Fruit fly (Drosophila melanogaster) whole organism, prepupa: Measurements from ENCODE around the gene mRpS35.

Experiments used
- Blimp-1 ChIP-seq: fragments of 200-800 bp; sonication (Bioruptor generic); optimal IDR thresholded peaks from 3 replicates; lab custom pipeline; 2017; ENCODE audit warnings: missing biosample characterization, missing genetic modification characterization, mild to moderate bottlenecking, moderate library complexity, missing genetic modification reagents
- CG10669 ChIP-seq: fragments of 200-800 bp; sonication (Bioruptor generic); optimal IDR thresholded peaks from 3 replicates; lab custom pipeline; 2018; ENCODE audit warnings: missing biosample characterization, mild to moderate bottlenecking, missing genetic modification characterization, moderate library complexity
- CG11294 ChIP-seq: fragments of 200-800 bp; sonication (Bioruptor generic); IDR thresholded peaks from 2 replicates; pipeline ENCODE4 v1.3.6; 2022; ENCODE audit warnings: missing biosample characterization, missing genetic modification characterization
- CG11762 ChIP-seq: fragments of 200-800 bp; sonication (Bioruptor generic); optimal IDR thresholded peaks from 3 replicates; lab custom pipeline; 2016; ENCODE audit warnings: missing biosample characterization, missing genetic modification characterization; ENCODE audit not compliant: insufficient read depth
- CG11902 ChIP-seq: fragments of 200-800 bp; sonication (Bioruptor generic); optimal IDR thresholded peaks from 3 replicates; lab custom pipeline; 2016; ENCODE audit warnings: missing biosample characterization, missing genetic modification characterization
- CG15336 ChIP-seq: fragments of 200-800 bp; sonication (Bioruptor generic); IDR thresholded peaks from 2 replicates; pipeline ENCODE4 v1.3.6; 2022; ENCODE audit warnings: missing biosample characterization, missing genetic modification characterization
- CG16779 ChIP-seq: fragments of 200-800 bp; sonication (Bioruptor generic); optimal IDR thresholded peaks from 3 replicates; lab custom pipeline; 2017; ENCODE audit warnings: missing biosample characterization, mild to moderate bottlenecking, missing genetic modification characterization
- CG3032 ChIP-seq: fragments of 200-800 bp; optimal IDR thresholded peaks from 2 replicates; lab custom pipeline; 2019; ENCODE audit warnings: missing biosample characterization, mild to moderate bottlenecking, missing genetic modification characterization, moderate library complexity
- CG32006 ChIP-seq: fragments of 200-800 bp; sonication (Bioruptor generic); optimal IDR thresholded peaks from 3 replicates; lab custom pipeline; 2017; ENCODE audit warnings: missing biosample characterization, mild to moderate bottlenecking, missing genetic modification characterization
- CG34406 ChIP-seq: fragments of 200-800 bp; sonication (Bioruptor generic); optimal IDR thresholded peaks from 3 replicates; lab custom pipeline; 2016; ENCODE audit warnings: missing biosample characterization, missing genetic modification characterization
- CG3919 ChIP-seq: fragments of 200-800 bp; sonication (Bioruptor generic); optimal IDR thresholded peaks from 3 replicates; lab custom pipeline; 2016; ENCODE audit warnings: missing biosample characterization, missing genetic modification characterization
- CG6163 ChIP-seq: fragments of 200-800 bp; sonication (Bioruptor generic); IDR thresholded peaks from 3 replicates; pipeline ENCODE4 v1.3.6; 2022; ENCODE audit warnings: missing biosample characterization, missing genetic modification characterization
- CG6276 ChIP-seq: fragments of 200-800 bp; sonication (Bioruptor generic); optimal IDR thresholded peaks from 2 replicates; lab custom pipeline; 2017; ENCODE audit warnings: missing biosample characterization, mild to moderate bottlenecking, missing genetic modification characterization
- CG6792 ChIP-seq: fragments of 200-800 bp; sonication (Bioruptor generic); optimal IDR thresholded peaks from 3 replicates; lab custom pipeline; 2016; ENCODE audit warnings: missing biosample characterization, missing genetic modification characterization
- CG6854 ChIP-seq: fragments of 200-800 bp; sonication (Bioruptor generic); optimal IDR thresholded peaks from 2 replicates; lab custom pipeline; 2017; ENCODE audit warnings: missing biosample characterization, mild to moderate bottlenecking, missing genetic modification characterization
- CG7368 ChIP-seq: fragments of 200-800 bp; sonication (Bioruptor generic); optimal IDR thresholded peaks from 3 replicates; lab custom pipeline; 2016; ENCODE audit warnings: missing biosample characterization, missing genetic modification characterization
- CG8319 ChIP-seq: fragments of 200-800 bp; sonication (Bioruptor generic); optimal IDR thresholded peaks from 3 replicates; lab custom pipeline; 2016; ENCODE audit warnings: missing biosample characterization, missing genetic modification characterization
- CG8632 ChIP-seq: fragments of 200-800 bp; sonication (Bioruptor generic); optimal IDR thresholded peaks from 3 replicates; lab custom pipeline; 2016; ENCODE audit warnings: missing biosample characterization, missing genetic modification characterization
- CG9139 ChIP-seq: fragments of 200-800 bp; sonication (Bioruptor generic); optimal IDR thresholded peaks from 3 replicates; lab custom pipeline; 2017; ENCODE audit warnings: missing biosample characterization, mild to moderate bottlenecking, missing genetic modification characterization
- Eip75B ChIP-seq: fragments of 200-800 bp; sonication (Bioruptor generic); optimal IDR thresholded peaks from 3 replicates; lab custom pipeline; 2016; ENCODE audit warnings: missing biosample characterization, missing genetic modification characterization
- Eip78C ChIP-seq: fragments of 200-800 bp; sonication (Bioruptor generic); peaks from one replicate; lab custom pipeline; 2016; ENCODE audit warnings: missing biosample characterization, missing genetic modification characterization
- Ets96B ChIP-seq: fragments of 200-800 bp; optimal IDR thresholded peaks from 2 replicates; lab custom pipeline; 2019; ENCODE audit warnings: missing biosample characterization, mild to moderate bottlenecking, missing genetic modification characterization, moderate library complexity
- Gug ChIP-seq: fragments of 200-800 bp; sonication (Bioruptor generic); IDR thresholded peaks from 2 replicates; pipeline ENCODE4 v1.3.6; 2022; ENCODE audit warnings: missing biosample characterization, missing genetic modification characterization
- Hr38 ChIP-seq: sonication (Bioruptor generic); optimal IDR thresholded peaks from 2 replicates; lab custom pipeline; 2016; ENCODE audit warnings: missing biosample characterization, missing genetic modification characterization
- Hr39 ChIP-seq: fragments of 200-800 bp; sonication (Bioruptor generic); optimal IDR thresholded peaks from 2 replicates; lab custom pipeline; 2016; ENCODE audit warnings: missing biosample characterization, missing genetic modification characterization
- Hr4 ChIP-seq: fragments of 200-800 bp; sonication (Bioruptor generic); optimal IDR thresholded peaks from 3 replicates; lab custom pipeline; 2016; ENCODE audit warnings: missing biosample characterization, missing genetic modification characterization
- Met ChIP-seq: fragments of 200-800 bp; sonication (Bioruptor generic); optimal IDR thresholded peaks from 3 replicates; lab custom pipeline; 2016; ENCODE audit warnings: missing biosample characterization, missing genetic modification characterization
- OdsH ChIP-seq: fragments of 200-800 bp; sonication (Bioruptor generic); optimal IDR thresholded peaks from 3 replicates; lab custom pipeline; 2016; ENCODE audit warnings: missing biosample characterization, missing genetic modification characterization
- Sox14 ChIP-seq: fragments of 200-800 bp; sonication (Bioruptor generic); optimal IDR thresholded peaks from 3 replicates; lab custom pipeline; 2016; ENCODE audit warnings: missing biosample characterization, missing genetic modification characterization
- dac ChIP-seq: fragments of 200-800 bp; sonication (Bioruptor generic); optimal IDR thresholded peaks from 2 replicates; lab custom pipeline; 2017; ENCODE audit warnings: missing biosample characterization, mild to moderate bottlenecking, missing genetic modification characterization
- dsx ChIP-seq: fragments of 200-800 bp; optimal IDR thresholded peaks from 3 replicates; lab custom pipeline; 2019; ENCODE audit warnings: missing biosample characterization, mild to moderate bottlenecking, missing genetic modification characterization, moderate library complexity; ENCODE audit not compliant: poor library complexity, severe bottlenecking
- eg ChIP-seq: fragments of 200-800 bp; sonication (Bioruptor generic); IDR thresholded peaks from 3 replicates; pipeline ENCODE4 v1.3.6; 2022; ENCODE audit warnings: missing biosample characterization, missing genetic modification characterization
- esn ChIP-seq: fragments of 200-800 bp; sonication (Bioruptor generic); optimal IDR thresholded peaks from 2 replicates; lab custom pipeline; 2016; ENCODE audit warnings: missing biosample characterization, mild to moderate bottlenecking, missing genetic modification characterization, moderate library complexity
- fd59A ChIP-seq: fragments of 200-800 bp; sonication (Bioruptor generic); optimal IDR thresholded peaks from 2 replicates; lab custom pipeline; 2017; ENCODE audit warnings: missing biosample characterization, mild to moderate bottlenecking, missing genetic modification characterization, missing genetic modification reagents
- fd85E ChIP-seq: fragments of 200-800 bp; sonication (Bioruptor generic); optimal IDR thresholded peaks from 3 replicates; lab custom pipeline; 2016; ENCODE audit warnings: missing biosample characterization, missing genetic modification characterization
- fkh ChIP-seq: fragments of 200-800 bp; sonication (Bioruptor generic); optimal IDR thresholded peaks from 3 replicates; lab custom pipeline; 2017; ENCODE audit warnings: missing biosample characterization, mild to moderate bottlenecking, missing genetic modification characterization, moderate library complexity
- lz ChIP-seq: fragments of 200-800 bp; sonication (Bioruptor generic); optimal IDR thresholded peaks from 3 replicates; lab custom pipeline; 2016; ENCODE audit warnings: missing biosample characterization, missing genetic modification characterization
- pdm3 ChIP-seq: fragments of 200-800 bp; sonication (Bioruptor generic); optimal IDR thresholded peaks from 3 replicates; lab custom pipeline; 2016; ENCODE audit warnings: missing biosample characterization, missing genetic modification characterization
- spab ChIP-seq: fragments of 200-800 bp; sonication (Bioruptor generic); optimal IDR thresholded peaks from 2 replicates; lab custom pipeline; 2017; ENCODE audit warnings: missing biosample characterization, mild to moderate bottlenecking, missing genetic modification characterization, missing genetic modification reagents
- ss ChIP-seq, 2 experiments: fragments of 200-800 bp; sonication (Bioruptor generic); optimal IDR thresholded peaks; 2 replicates in 1 of 2; 3 replicates in 1 of 2; lab custom pipeline; 2017 to 2018; ENCODE audit warnings: mild to moderate bottlenecking in 2 of 2, missing biosample characterization in 2 of 2, missing genetic modification characterization in 2 of 2, moderate library complexity in 1 of 2
- svp ChIP-seq: fragments of 200-800 bp; sonication (Bioruptor generic); peaks from one replicate; lab custom pipeline; 2016; ENCODE audit warnings: missing biosample characterization, missing genetic modification characterization
- topi ChIP-seq: fragments of 200-800 bp; sonication (Bioruptor generic); optimal IDR thresholded peaks from 3 replicates; lab custom pipeline; 2016; ENCODE audit warnings: missing biosample characterization, missing genetic modification characterization
- vri ChIP-seq: fragments of 200-800 bp; sonication (Bioruptor generic); optimal IDR thresholded peaks from 3 replicates; lab custom pipeline; 2016; ENCODE audit warnings: missing biosample characterization, mild to moderate bottlenecking, missing genetic modification characterization

The mRpS35 gene

DNA sequence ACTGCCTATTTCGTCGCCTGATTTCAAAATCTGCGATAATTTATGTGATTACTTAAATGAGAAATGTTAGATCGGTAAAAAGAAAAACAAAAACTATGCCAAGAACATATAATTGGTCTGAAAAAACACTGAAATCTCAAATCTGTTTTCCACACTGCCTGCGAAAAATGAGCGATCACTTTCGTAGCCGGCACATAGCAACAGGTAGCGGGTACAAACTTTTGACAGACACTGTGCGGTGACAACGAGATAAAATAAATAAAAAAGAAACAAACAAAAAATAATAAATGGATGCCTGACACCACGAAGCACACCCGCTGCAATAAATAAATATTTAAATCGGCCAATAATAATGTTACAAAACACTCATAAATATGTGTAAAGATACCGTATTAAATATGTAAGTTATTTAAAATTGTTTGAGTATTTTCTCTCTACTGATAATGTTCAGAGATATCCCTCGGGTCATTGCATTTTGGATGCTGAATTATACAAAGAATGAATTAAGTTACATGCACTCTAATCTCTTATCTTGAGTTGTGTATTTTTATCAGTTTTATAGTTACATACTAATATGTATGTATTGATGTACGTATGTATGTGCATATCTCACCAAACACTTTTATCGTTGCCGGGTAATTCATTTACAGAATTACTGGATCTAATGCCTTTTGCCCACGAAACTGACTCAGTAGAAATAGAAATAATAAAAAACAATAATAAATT, 15.5 kb upstream of the mRpS35 start (continued):
- TF ChIP-seq CG9139 (GFP tag; lab: Kevin White, UChicago) (no peak), vri (GFP tag; lab: Kevin White, UChicago) (peak; percentile 39), Ets96B (no peak)

DNA sequence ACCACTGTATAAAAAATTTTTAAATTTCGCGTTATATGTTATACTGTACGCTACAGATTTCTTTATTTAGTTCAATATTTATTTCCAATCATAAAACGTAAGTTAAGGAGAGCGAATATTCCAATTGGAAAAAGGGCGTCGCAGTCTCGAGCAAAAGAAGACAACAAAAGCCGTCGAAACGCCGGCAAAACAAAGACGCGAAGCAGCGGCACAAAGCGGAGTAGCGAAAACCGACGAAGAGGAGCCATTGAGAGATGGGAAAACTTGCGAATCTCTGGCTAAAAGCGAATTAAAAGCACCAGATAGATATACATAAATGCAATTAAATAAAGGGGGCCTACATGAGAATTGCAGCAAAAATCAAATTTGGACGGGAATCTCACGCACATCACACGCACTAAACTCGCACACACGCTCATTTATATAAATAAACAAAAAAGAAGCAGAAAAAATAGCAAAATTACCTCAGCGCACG, 14.9 kb upstream of the mRpS35 start:
- 0 out of 3 replicates have a peak, but pooled peaks have one; percentile 28 for TF ChIP-seq eg (GFP tag; lab: Robert Waterston, UW)
- TF ChIP-seq CG11762 (GFP tag; lab: Kevin White, UChicago) = no peak
- TF ChIP-seq esn (GFP tag; lab: Kevin White, UChicago) = no peak
- peak; percentile 40 for TF ChIP-seq CG6276 (GFP tag; lab: Kevin White, UChicago)
- TF ChIP-seq CG7368 (GFP tag; lab: Kevin White, UChicago) = no peak
- no peak for TF ChIP-seq fkh (GFP tag; lab: Kevin White, UChicago)
- TF ChIP-seq Blimp-1 (GFP tag; lab: Kevin White, UChicago) = no peak
- no peak for TF ChIP-seq CG11294 (GFP tag; lab: Robert Waterston, UW)
- TF ChIP-seq CG15336 = no peak
- no peak for TF ChIP-seq Sox14 (GFP tag; lab: Kevin White, UChicago)
- no peak for TF ChIP-seq Hr4
- TF ChIP-seq CG8319 (GFP tag; lab: Kevin White, UChicago) = no peak
- no peak for TF ChIP-seq CG34406 (GFP tag; lab: Kevin White, UChicago)
- no peak for TF ChIP-seq CG10669 (GFP tag; lab: Kevin White, UChicago)
- TF ChIP-seq ss (GFP tag; optimal IDR thresholded peaks at IDR 0.05; lab: Kevin White, UChicago) = peak; percentile 36 to 57
- TF ChIP-seq Eip78C (GFP tag; lab: Kevin White, UChicago) = no peak
- no peak for TF ChIP-seq OdsH (GFP tag; lab: Kevin White, UChicago)
- peak; percentile 51; the same call in 1 of the 3 replicates for TF ChIP-seq CG6163
- TF ChIP-seq vri (GFP tag; lab: Kevin White, UChicago) = peak; percentile 89

DNA sequence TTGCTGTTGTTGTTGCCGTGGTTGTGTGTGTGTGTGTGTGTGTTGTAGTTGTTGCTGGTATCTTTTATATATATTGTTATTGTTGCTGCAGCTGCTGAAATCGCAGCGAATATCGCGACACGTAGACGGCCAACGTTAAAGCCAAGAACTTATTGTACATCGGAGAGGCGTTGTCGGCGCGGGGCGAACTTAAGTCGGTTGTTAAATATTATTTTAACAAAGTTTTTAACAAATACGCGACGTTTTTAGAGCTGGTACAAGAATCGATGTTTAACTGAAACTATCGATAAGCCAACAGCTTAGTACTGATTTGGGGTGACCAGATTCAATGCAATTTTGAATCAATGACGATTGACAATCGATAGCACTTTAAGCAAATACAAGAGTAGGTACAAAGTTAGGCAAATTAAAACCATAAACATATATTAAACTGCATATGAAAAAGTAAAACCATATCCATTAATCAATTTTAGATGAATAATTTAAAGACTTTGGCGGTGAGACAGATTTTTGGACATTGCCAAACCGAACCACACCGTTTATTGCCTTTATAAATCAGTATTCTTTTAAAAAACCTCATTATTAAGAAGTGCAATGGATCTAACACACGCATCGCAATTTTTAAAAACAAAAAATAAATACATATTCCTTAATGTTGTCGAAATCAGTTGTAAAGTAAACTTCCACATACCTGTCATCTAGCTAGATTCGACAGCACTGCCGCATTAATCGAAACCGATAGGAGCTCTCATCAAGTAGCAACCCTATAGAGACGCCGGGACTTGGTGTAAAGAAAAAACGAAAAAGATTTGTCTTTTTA, 14.2 kb upstream of the mRpS35 start, which contains the start of the genes Mrtf and Non2:
TSS of gene Mrtf (minus strand) at position 268 of the 820 bp plus-strand sequence.
TSS of gene Non2 (plus strand) at position 731 of the 820 bp plus-strand sequence.
- TF ChIP-seq eg (GFP tag; lab: Robert Waterston, UW) = peak; percentile 56
- TF ChIP-seq CG7368 (GFP tag; lab: Kevin White, UChicago) = peak; percentile 10
- peak; percentile 19 for TF ChIP-seq fd59A (GFP tag; lab: Kevin White, UChicago)
- no peak for TF ChIP-seq CG15336
- TF ChIP-seq CG11762 (GFP tag; lab: Kevin White, UChicago) = peak; percentile 15
- no peak for TF ChIP-seq Hr38 (GFP tag; lab: Kevin White, UChicago)
- TF ChIP-seq CG3032 (tag; lab: Kevin White, UChicago) = peak; percentile 66
- TF ChIP-seq CG8632 (GFP tag; lab: Kevin White, UChicago) = peak; percentile 3
- TF ChIP-seq vri (GFP tag; lab: Kevin White, UChicago) = peak; percentile 45
- TF ChIP-seq fd85E = no peak
- peak; percentile 20 for TF ChIP-seq CG6854 (GFP tag; lab: Kevin White, UChicago)
- no peak for TF ChIP-seq CG16779 (tag; lab: Kevin White, UChicago)
- TF ChIP-seq CG6276 (GFP tag; lab: Kevin White, UChicago) = no peak
- peak; percentile 75 for TF ChIP-seq esn (GFP tag; lab: Kevin White, UChicago)
- peak; percentile 73 for TF ChIP-seq lz (GFP tag; lab: Kevin White, UChicago)
- peak; percentile 62 for TF ChIP-seq Hr39
- TF ChIP-seq CG11902 (GFP tag; lab: Kevin White, UChicago) = peak; percentile 28
- TF ChIP-seq CG10669 (GFP tag; lab: Kevin White, UChicago) = peak; percentile 20
- no peak for TF ChIP-seq spab (GFP tag; lab: Kevin White, UChicago)
- TF ChIP-seq CG9139 (GFP tag; lab: Kevin White, UChicago) = peak; percentile 14
- peak; percentile 63 for TF ChIP-seq CG32006
- TF ChIP-seq dac (GFP tag; lab: Kevin White, UChicago) = peak; percentile 22
- peak; percentile 53 for TF ChIP-seq CG6792 (GFP tag; lab: Kevin White, UChicago)
- peak; percentile 74 for TF ChIP-seq pdm3 (GFP tag; lab: Kevin White, UChicago)
- peak; percentile 65 for TF ChIP-seq CG3919
- no peak for TF ChIP-seq dsx
- 0 out of 2 replicates have a peak, but pooled peaks have one; percentile 28 for TF ChIP-seq Gug (GFP tag; lab: Robert Waterston, UW)
- TF ChIP-seq Hr4 = peak; percentile 73
- TF ChIP-seq topi (GFP tag; lab: Kevin White, UChicago) = peak; percentile 55
- TF ChIP-seq Eip75B (GFP tag; lab: Kevin White, UChicago) = peak; percentile 57
- TF ChIP-seq svp (GFP tag; lab: Kevin White, UChicago) = peak; percentile 85
- TF ChIP-seq Met (GFP tag; lab: Kevin White, UChicago) = peak; percentile 65
